Worm (Caenorhabditis elegans) whole organism, midembryonic: ENCODE data around the gene osm-1.

Experiments
- T22C8.4 ChIP-seq: fragments of 200-800 bp; sonication (Bioruptor generic); IDR thresholded peaks from 2 replicates; pipeline ENCODE4 v1.3.6; 2022; ENCODE audit warnings: missing genetic modification characterization, missing compliant biosample characterization
- flt-1 ChIP-seq: fragments of 200-800 bp; sonication (Bioruptor generic); IDR thresholded peaks from 2 replicates; pipeline ENCODE4 v1.3.6; 2022; ENCODE audit warnings: missing genetic modification characterization, missing compliant biosample characterization
- med-1 ChIP-seq: sonication (generic microtip); optimal IDR thresholded peaks from 2 replicates; lab custom pipeline; 2017; ENCODE audit warnings: missing genetic modification characterization, mild to moderate bottlenecking, missing compliant biosample characterization, antibody characterized with exemption, missing genetic modification reagents; ENCODE audit not compliant: insufficient read depth
- ref-1 ChIP-seq: fragments of 200-800 bp; sonication (Bioruptor generic); conservative IDR thresholded peaks from 2 replicates; pipeline ENCODE4 v1.3.6; 2022; ENCODE audit warnings: missing genetic modification reagents, missing genetic modification characterization, missing compliant biosample characterization
- ztf-23 ChIP-seq: fragments of 200-800 bp; sonication (Bioruptor generic); IDR thresholded peaks from 2 replicates; pipeline ENCODE4 v1.3.6; 2022; ENCODE audit warnings: missing genetic modification reagents, missing genetic modification characterization, missing compliant biosample characterization

DNA sequence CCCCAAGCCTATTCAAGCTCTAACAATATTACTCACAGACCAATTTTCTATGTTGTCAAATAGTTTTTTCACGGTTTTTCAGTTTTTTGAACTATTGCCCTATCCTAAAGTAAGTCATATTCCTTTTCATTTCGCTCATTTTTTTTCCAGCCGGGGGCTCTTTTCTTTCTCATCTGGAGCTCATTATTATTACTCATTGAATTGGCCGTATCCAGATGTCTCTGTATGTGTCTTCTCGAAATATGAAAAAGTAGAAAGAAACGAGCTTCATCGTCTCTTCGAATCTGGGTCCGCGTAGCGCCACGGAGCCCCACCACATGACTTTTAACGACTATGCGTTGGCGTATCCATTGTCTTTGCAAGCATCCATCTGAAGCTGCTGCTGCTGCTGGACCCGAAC, 10.0 kb upstream of the osm-1 start:
- TF ChIP-seq med-1 (GFP tag; lab: Kevin White, UChicago) (no peak), flt-1 (GFP tag; lab: Robert Waterston, UW) (no peak), ztf-23 (no peak), T22C8.4 (GFP tag; lab: Robert Waterston, UW) (no peak), ref-1 (GFP tag; lab: Robert Waterston, UW) (no peak)
